Worm (Caenorhabditis elegans): Measurements from ENCODE around the gene F15D4.4.

Gene F15D4.4

DNA sequence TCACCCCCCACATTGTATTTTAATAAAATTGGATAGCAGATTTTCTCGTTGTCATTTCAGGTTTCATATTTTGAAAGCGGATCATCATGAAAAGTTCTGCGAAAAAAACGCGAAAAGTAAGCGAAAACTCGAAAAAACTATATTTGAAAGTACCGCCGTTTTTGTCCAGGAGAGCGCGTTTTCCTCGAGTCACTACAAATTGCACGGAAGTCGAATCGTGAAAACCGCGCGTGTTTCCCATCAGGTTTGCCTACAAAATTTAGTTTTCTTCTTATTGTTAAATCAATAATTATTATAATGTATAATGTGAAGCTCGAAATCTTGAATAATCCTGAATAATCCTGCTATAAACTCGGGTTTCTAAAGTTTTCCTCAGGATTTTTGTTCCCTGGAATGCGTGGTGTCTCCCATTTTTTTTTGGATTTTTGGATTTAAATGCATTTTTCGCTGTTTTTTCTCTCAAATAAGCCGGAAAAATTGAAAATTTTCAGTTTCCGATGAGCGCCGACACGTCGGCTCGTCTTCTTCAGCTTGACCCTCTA, 43.2 kb downstream of the F15D4.4 start, which contains the start of gene btf-1 (continued):
- TF ChIP-seq ztf-28 (GFP tag; IDR thresholded peaks at IDR 0.05) (0 out of 2 replicates have a peak, but pooled peaks have one; percentile 45), hrde-1 (tag; optimal IDR thresholded peaks at IDR 0.05; ENCODE audit: borderline replicate concordance) (peak; percentile 76), lin-40 (tag; optimal IDR thresholded peaks at IDR 0.05) (peak; percentile 82), egl-44 (GFP tag; IDR thresholded peaks at IDR 0.05) (no peak), ceh-100 (GFP tag; IDR thresholded peaks at IDR 0.05) (peak; percentile 97), unc-130 (GFP tag; optimal IDR thresholded peaks at IDR 0.05) (peak; percentile 64), nfyb-1 (GFP tag; IDR thresholded peaks at IDR 0.05) (peak; percentile 81), attf-5 (GFP tag; optimal IDR thresholded peaks at IDR 0.05) (peak; percentile 58), attf-3 (GFP tag; conservative IDR thresholded peaks at IDR 0.05) (peak; percentile 69), snpc-4 (GFP tag; optimal IDR thresholded peaks at IDR 0.05) (no peak), snpc-4 (tag; optimal IDR thresholded peaks at IDR 0.05) (peak in 2 of 4 experiments; percentile 48 to 67), ekl-4 (GFP tag; IDR thresholded peaks at IDR 0.05) (peak; percentile 74), zfh-2 (GFP tag; conservative IDR thresholded peaks at IDR 0.05) (no peak), B0261.1 (tag; optimal IDR thresholded peaks at IDR 0.05) (no peak), nfya-2 (GFP tag; IDR thresholded peaks at IDR 0.05) (no peak), rec-8 (tag; optimal IDR thresholded peaks at IDR 0.05) (peak in 1 of 2 experiments; percentile 27), Y67H2A.10 (GFP tag; conservative IDR thresholded peaks at IDR 0.05) (0 out of 2 replicates have a peak, but pooled peaks have one; percentile 29), dpff-1 (tag; optimal IDR thresholded peaks at IDR 0.05) (no peak), lir-1 (GFP tag; conservative IDR thresholded peaks at IDR 0.05) (no peak), ama-1 (optimal IDR thresholded peaks at IDR 0.05) (peak; percentile 58), ama-1 (GFP tag; optimal IDR thresholded peaks at IDR 0.05) (peak in 1 of 2 experiments; percentile 63), ceh-58 (GFP tag; IDR thresholded peaks at IDR 0.05) (no peak), bed-2 (GFP tag; IDR thresholded peaks at IDR 0.05) (peak; percentile 54; the same call in 1 of the 2 replicates), hlh-12 (tag; optimal IDR thresholded peaks at IDR 0.05) (no peak), lsl-1 (GFP tag; optimal IDR thresholded peaks at IDR 0.05) (peak; percentile 27), efl-1 (GFP tag; optimal IDR thresholded peaks at IDR 0.05) (peak; percentile 66), mxl-1 (tag; optimal IDR thresholded peaks at IDR 0.05) (no peak), lin-54 (GFP tag; optimal IDR thresholded peaks at IDR 0.05) (peak; percentile 92), madf-6 (GFP tag; IDR thresholded peaks at IDR 0.05) (no peak; the same call in 1 of the 2 replicates), T26A5.8 (tag; optimal IDR thresholded peaks at IDR 0.05) (no peak), xnd-1 (tag; optimal IDR thresholded peaks at IDR 0.05) (no peak), mel-28 (tag; optimal IDR thresholded peaks at IDR 0.05; ENCODE audit: borderline replicate concordance) (peak; percentile 60), snpc-1.1 (tag; optimal IDR thresholded peaks at IDR 0.05; ENCODE audit: insufficient read depth) (peak; percentile 13), repo-1 (tag; optimal IDR thresholded peaks at IDR 0.05) (peak; percentile 65), C06A6.2 (GFP tag; conservative IDR thresholded peaks at IDR 0.05) (peak; percentile 55; the same call in 1 of the 2 replicates), cebp-2 (GFP tag; IDR thresholded peaks at IDR 0.05) (no peak), ets-4 (GFP tag; optimal IDR thresholded peaks at IDR 0.05) (no peak), nhr-80 (tag; optimal IDR thresholded peaks at IDR 0.05) (no peak), athp-1 (tag; optimal IDR thresholded peaks at IDR 0.05) (no peak), ztf-18 (tag; optimal IDR thresholded peaks at IDR 0.05) (peak; percentile 57), egrh-3 (GFP tag; IDR thresholded peaks at IDR 0.05) (no peak), ztf-6 (GFP tag; IDR thresholded peaks at IDR 0.05) (no peak), F49E8.2 (tag; optimal IDR thresholded peaks at IDR 0.05; ENCODE audit: insufficient read depth) (no peak), K11D2.4 (GFP tag; IDR thresholded peaks at IDR 0.05) (peak; percentile 80), T07F8.4 (tag; optimal IDR thresholded peaks at IDR 0.05) (peak; percentile 18), ztf-25 (GFP tag; IDR thresholded peaks at IDR 0.05) (no peak), B0035.1 (tag; optimal IDR thresholded peaks at IDR 0.05) (peak; percentile 43), lin-26 (GFP tag; IDR thresholded peaks at IDR 0.05) (no peak), fkh-3 (tag; optimal IDR thresholded peaks at IDR 0.05) (no peak)
